Worm (Caenorhabditis elegans) whole organism, L2 larva: ENCODE results near the gene uncp-18.

Source experiments
- Y55F3AM.14 ChIP-seq: fragments of 200-800 bp; sonication (Bioruptor generic); optimal IDR thresholded peaks from 2 replicates; lab custom pipeline; 2018; ENCODE audit warnings: mild to moderate bottlenecking, missing genetic modification characterization, missing compliant biosample characterization
- ZK546.5 ChIP-seq: sonication (generic microtip); optimal IDR thresholded peaks from 2 replicates; lab custom pipeline; 2017; ENCODE audit warnings: missing biosample characterization, missing genetic modification characterization
- ceh-82 ChIP-seq: fragments of 150-350 bp; optimal IDR thresholded peaks from 2 replicates; lab custom pipeline; 2014; ENCODE audit warnings: missing biosample characterization, missing genetic modification characterization
- lin-13 ChIP-seq: fragments of 150-350 bp; optimal IDR thresholded peaks from 2 replicates; lab custom pipeline; 2014; ENCODE audit warnings: missing biosample characterization, missing genetic modification reagents, missing genetic modification characterization
- lin-39 ChIP-seq: fragments of 150-350 bp; optimal IDR thresholded peaks from 2 replicates; lab custom pipeline; 2014; ENCODE audit warnings: missing biosample characterization, missing genetic modification reagents, missing genetic modification characterization
- nhr-12 ChIP-seq: fragments of 150-350 bp; optimal IDR thresholded peaks from 2 replicates; lab custom pipeline; 2014; ENCODE audit warnings: missing biosample characterization, missing genetic modification characterization
- nhr-237 ChIP-seq: fragments of 150-350 bp; optimal IDR thresholded peaks from 2 replicates; lab custom pipeline; 2014; ENCODE audit warnings: missing biosample characterization, missing genetic modification characterization
- nhr-77 ChIP-seq: fragments of 150-350 bp; optimal IDR thresholded peaks from 2 replicates; lab custom pipeline; 2014; ENCODE audit warnings: missing biosample characterization, missing genetic modification characterization
- sem-4 ChIP-seq: fragments of 150-350 bp; optimal IDR thresholded peaks from 2 replicates; lab custom pipeline; 2014; ENCODE audit warnings: missing biosample characterization, missing genetic modification reagents, missing genetic modification characterization
- skn-1 ChIP-seq: sonication (generic microtip); optimal IDR thresholded peaks from 2 replicates; lab custom pipeline; 2017; ENCODE audit warnings: missing biosample characterization, missing genetic modification characterization
- sma-9 ChIP-seq, 2 experiments: fragments of 150-350 bp in 1 of 2; sonication (generic microtip) in 1 of 2; optimal IDR thresholded peaks; 2 replicates each; lab custom pipeline; 2014 to 2016; ENCODE audit warnings: missing genetic modification characterization in 2 of 2, mild to moderate bottlenecking in 1 of 2, missing biosample characterization in 1 of 2, missing compliant biosample characterization in 1 of 2, missing genetic modification reagents in 1 of 2, moderate library complexity in 1 of 2
- unc-62 ChIP-seq: fragments of 150-350 bp; optimal IDR thresholded peaks from 2 replicates; lab custom pipeline; 2014; ENCODE audit warnings: missing biosample characterization, missing genetic modification reagents, missing genetic modification characterization
- zag-1 ChIP-seq: fragments of 150-350 bp; optimal IDR thresholded peaks from 2 replicates; lab custom pipeline; 2014; ENCODE audit warnings: missing biosample characterization, missing genetic modification characterization
- ztf-11 ChIP-seq: sonication (generic microtip); optimal IDR thresholded peaks from 2 replicates; lab custom pipeline; 2017; ENCODE audit warnings: missing biosample characterization, missing genetic modification characterization

ce11 chrIV:343279-343678, 47.1 kb upstream of the uncp-18 start:
- TF ChIP-seq nhr-237 (tag; lab: Kevin White, UChicago) (no peak), sem-4 (no peak), nhr-12 (tag; lab: Kevin White, UChicago) (no peak), skn-1 (tag; lab: Kevin White, UChicago) (no peak), nhr-77 (no peak), zag-1 (no peak), unc-62 (GFP tag; lab: Kevin White, UChicago) (no peak), ZK546.5 (tag; lab: Kevin White, UChicago) (no peak), sma-9 (GFP tag; optimal IDR thresholded peaks at IDR 0.05; lab: Kevin White, UChicago) (no peak), sma-9 (tag; optimal IDR thresholded peaks at IDR 0.05; lab: Kevin White, UChicago) (no peak), Y55F3AM.14 (GFP tag; lab: Kevin White, UChicago) (no peak), lin-13 (GFP tag; lab: Kevin White, UChicago) (no peak), lin-39 (tag; lab: Kevin White, UChicago) (no peak), ceh-82 (tag; lab: Kevin White, UChicago) (no peak), ztf-11 (no peak)
